Fruit fly (Drosophila melanogaster): ENCODE data around the gene CG13308.

CG13308 gene

DNA sequence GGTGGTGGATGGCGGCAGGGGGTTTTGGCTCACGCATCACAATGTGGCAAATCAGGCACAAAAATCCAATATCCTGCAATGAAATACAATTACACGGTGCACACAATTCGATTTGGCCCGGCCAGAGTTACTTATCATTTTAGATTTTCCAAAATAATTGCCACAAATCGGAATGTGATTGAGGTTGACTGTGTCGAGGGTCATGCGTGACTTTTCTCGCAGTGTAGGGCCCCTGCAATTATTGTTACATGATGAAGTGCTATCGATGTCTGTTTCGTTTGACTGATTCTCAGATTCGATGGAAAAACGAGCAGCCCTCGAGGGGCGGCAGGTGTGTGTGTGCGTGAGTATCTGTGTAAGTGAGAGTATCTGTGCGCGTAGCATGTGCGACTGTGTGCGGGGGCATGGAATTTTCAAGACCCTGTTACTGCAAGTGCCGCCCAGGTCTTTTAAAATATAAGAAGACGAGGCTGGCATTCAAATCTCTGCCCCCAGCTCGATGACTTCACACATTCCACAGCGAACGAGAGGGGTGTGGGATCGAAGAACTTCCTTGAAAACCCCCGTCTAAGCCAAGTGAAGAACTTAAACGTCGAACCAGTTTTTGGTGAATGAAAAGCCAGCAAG, 16.2 kb downstream of the CG13308 start (continued):
- TF ChIP-seq Sox102F (GFP tag; optimal IDR thresholded peaks at IDR 0.05) (no peak), abd-A (tag; optimal IDR thresholded peaks at IDR 0.05) (no peak), Ptx1 (GFP tag; IDR thresholded peaks at IDR 0.05) (no peak), vvl (GFP tag; IDR thresholded peaks at IDR 0.05) (0 out of 2 replicates have a peak, but pooled peaks have one; percentile 6), chif (GFP tag; optimal IDR thresholded peaks at IDR 0.05) (no peak), dati (GFP tag; IDR thresholded peaks at IDR 0.05) (no peak), CG4328 (GFP tag; optimal IDR thresholded peaks at IDR 0.05) (no peak), CG16813 (GFP tag; IDR thresholded peaks at IDR 0.05; ENCODE audit: partially characterized antibody) (0 out of 3 replicates have a peak, but pooled peaks have one; percentile 2), Fer2 (tag; optimal IDR thresholded peaks at IDR 0.05) (no peak), btn (GFP tag; optimal IDR thresholded peaks at IDR 0.05) (no peak), CG17829 (tag; optimal IDR thresholded peaks at IDR 0.05) (no peak), sens (GFP tag) (peak; percentile 68), pum (GFP tag; optimal IDR thresholded peaks at IDR 0.05) (no peak), Chrac-16 (GFP tag; optimal IDR thresholded peaks at IDR 0.05) (no peak), CG9215 (GFP tag; IDR thresholded peaks at IDR 0.05) (no peak), hth (optimal IDR thresholded peaks at IDR 0.05) (no peak), Spps (tag; optimal IDR thresholded peaks at IDR 0.05) (no peak), vnd (GFP tag; IDR thresholded peaks at IDR 0.05; ENCODE audit: partially characterized antibody) (no peak), CG9727 (GFP tag; optimal IDR thresholded peaks at IDR 0.05) (no peak), Doc2 (GFP tag; IDR thresholded peaks at IDR 0.05) (no peak), Scr (GFP tag; IDR thresholded peaks at IDR 0.05; ENCODE audit: partially characterized antibody) (no peak), yki (optimal IDR thresholded peaks at IDR 0.05) (no peak), her (GFP tag; optimal IDR thresholded peaks at IDR 0.05) (no peak), Stat92E (GFP tag; optimal IDR thresholded peaks at IDR 0.05) (peak in 1 of 3 experiments; percentile 2), CG3726 (GFP tag; IDR thresholded peaks at IDR 0.05) (no peak)

DNA sequence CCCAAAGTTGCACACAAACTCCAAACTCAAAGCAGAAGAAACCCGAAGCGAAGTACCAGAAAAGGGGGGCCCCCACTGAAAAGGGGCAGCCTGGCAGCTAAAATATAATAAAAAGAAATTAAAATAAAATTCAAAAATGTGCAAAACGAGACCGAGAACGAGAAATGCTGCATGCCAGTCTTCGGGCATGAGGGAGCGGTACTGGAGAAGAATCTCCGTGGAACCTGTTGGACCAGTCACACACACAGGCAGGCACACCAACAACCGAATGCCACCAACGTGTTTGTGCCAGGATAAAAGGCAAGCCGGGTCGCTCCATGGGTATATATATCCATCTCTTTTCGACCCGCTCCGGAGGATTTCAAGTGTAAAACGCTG, 16.7 kb downstream of the CG13308 start:
- TF ChIP-seq HLH4C (GFP tag; IDR thresholded peaks at IDR 0.05; ENCODE audit: partially characterized antibody) (no peak), CG34224 (GFP tag; IDR thresholded peaks at IDR 0.05; ENCODE audit: partially characterized antibody) (no peak), CG10321 (GFP tag; IDR thresholded peaks at IDR 0.05) (0 out of 2 replicates have a peak, but pooled peaks have one; percentile 12), Nf-YB (GFP tag; optimal IDR thresholded peaks at IDR 0.05) (no peak), kni (GFP tag; optimal IDR thresholded peaks at IDR 0.05) (no peak), gfzf (GFP tag; optimal IDR thresholded peaks at IDR 0.05) (no peak), bsh (GFP tag; optimal IDR thresholded peaks at IDR 0.05) (peak in 1 of 2 experiments; percentile 15), nom (GFP tag; optimal IDR thresholded peaks at IDR 0.05) (peak; percentile 41), seq (GFP tag; IDR thresholded peaks at IDR 0.05) (no peak), corto (GFP tag; optimal IDR thresholded peaks at IDR 0.05) (peak; percentile 30), Nf-YA (GFP tag; IDR thresholded peaks at IDR 0.05) (no peak), klu (GFP tag; IDR thresholded peaks at IDR 0.05) (no peak), CG16863 (GFP tag; optimal IDR thresholded peaks at IDR 0.05) (no peak), Awh (GFP tag; IDR thresholded peaks at IDR 0.05) (no peak)

DNA sequence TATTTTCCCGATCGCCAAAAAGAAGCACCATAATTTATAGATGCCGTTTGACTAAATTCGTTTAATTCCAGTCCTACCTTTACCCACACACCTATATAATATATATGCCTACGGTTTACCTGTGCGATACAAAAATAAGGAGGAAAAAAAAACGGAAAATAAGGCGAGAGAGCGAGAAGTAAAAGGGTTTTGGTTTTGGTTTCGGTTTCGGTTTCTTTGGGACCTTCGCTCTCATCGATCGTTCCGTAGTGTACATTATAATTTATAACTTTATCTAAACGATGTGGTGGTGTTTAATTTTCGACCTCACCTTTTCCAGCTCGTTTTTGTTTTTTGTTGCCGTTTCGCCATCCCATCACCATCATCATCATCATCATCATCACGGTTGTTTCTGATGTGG, 17.2 kb downstream of the CG13308 start:
- no peak for TF ChIP-seq CG4424 (GFP tag; optimal IDR thresholded peaks at IDR 0.05)
- TF ChIP-seq cg (GFP tag; optimal IDR thresholded peaks at IDR 0.05), result peak; percentile 1
- TF ChIP-seq sqz (GFP tag; optimal IDR thresholded peaks at IDR 0.05), result peak; percentile 9
- TF ChIP-seq Med (GFP tag), result peak; percentile 31
- no peak for TF ChIP-seq vnd (GFP tag; IDR thresholded peaks at IDR 0.05; ENCODE audit: partially characterized antibody)
- no peak for TF ChIP-seq TFAM (GFP tag; optimal IDR thresholded peaks at IDR 0.05)
- TF ChIP-seq E2f1 (GFP tag; IDR thresholded peaks at IDR 0.05), result no peak
- peak; percentile 33 for TF ChIP-seq Kr (GFP tag; optimal IDR thresholded peaks at IDR 0.05)
- no peak for TF ChIP-seq pb (GFP tag; optimal IDR thresholded peaks at IDR 0.05)
- no peak for TF ChIP-seq trem (tag; optimal IDR thresholded peaks at IDR 0.05)
- TF ChIP-seq CG8388 (GFP tag; optimal IDR thresholded peaks at IDR 0.05), result peak; percentile 1
- no peak for TF ChIP-seq Atf3 (GFP tag; optimal IDR thresholded peaks at IDR 0.05)
- no peak for TF ChIP-seq Deaf1 (tag; optimal IDR thresholded peaks at IDR 0.05)
